Worm (Caenorhabditis elegans) whole organism, L4 larva: ENCODE results near the gene exc-7.

Source experiments
- D1046.2 ChIP-seq: fragments of 200-800 bp; sonication (Bioruptor generic); IDR thresholded peaks from 2 replicates; pipeline ENCODE4 v1.3.6; 2022; ENCODE audit warnings: missing genetic modification characterization, missing compliant biosample characterization
- R02D3.7 ChIP-seq: fragments of 150-350 bp; sonication (generic microtip); optimal IDR thresholded peaks from 3 replicates; lab custom pipeline; 2014; ENCODE audit warnings: missing biosample characterization, missing genetic modification characterization
- ZK546.5 ChIP-seq, 2 experiments: sonication (generic microtip); optimal IDR thresholded peaks; 2 replicates each; lab custom pipeline; 2017; ENCODE audit warnings: missing biosample characterization in 2 of 2, missing genetic modification characterization in 2 of 2
- attf-4 ChIP-seq: sonication (generic microtip); optimal IDR thresholded peaks from 3 replicates; lab custom pipeline; 2017; ENCODE audit warnings: missing biosample characterization, missing genetic modification characterization
- snpc-4 ChIP-seq: fragments of 150-350 bp; optimal IDR thresholded peaks from 2 replicates; lab custom pipeline; 2014; ENCODE audit warnings: missing biosample characterization, missing genetic modification characterization

DNA sequence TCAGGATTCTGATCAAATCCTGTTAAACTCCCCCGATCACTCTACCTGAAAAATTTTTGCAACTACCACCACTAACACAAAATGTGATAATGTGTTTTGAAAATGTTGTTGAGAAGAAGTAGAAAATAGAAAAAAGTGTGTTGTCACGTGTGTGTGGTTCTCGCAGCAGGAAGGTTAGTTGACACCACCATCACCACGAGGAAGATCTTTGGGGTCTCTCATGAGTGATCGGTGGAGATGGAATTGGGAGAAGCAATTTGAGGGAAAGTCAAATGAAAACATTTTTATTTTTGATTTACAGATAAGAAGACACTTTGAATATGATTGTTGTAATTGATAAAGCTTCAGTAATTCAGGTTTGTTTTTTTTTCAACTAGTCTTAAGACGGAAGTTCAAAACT, 25.9 kb downstream of the exc-7 start:
- no peak for TF ChIP-seq ZK546.5 (tag; optimal IDR thresholded peaks at IDR 0.05; lab: Kevin White, UChicago)
- TF ChIP-seq D1046.2 = no peak
- TF ChIP-seq snpc-4 (tag; lab: Kevin White, UChicago) = no peak
- no peak for TF ChIP-seq attf-4 (tag; lab: Kevin White, UChicago)
- no peak for TF ChIP-seq R02D3.7 (tag; lab: Kevin White, UChicago)
